Worm (Caenorhabditis elegans) whole organism, L4/young adult: ENCODE data around the gene Y81G3A.6.

Source experiments
- W03F9.2 ChIP-seq: fragments of 150-350 bp; optimal IDR thresholded peaks from 2 replicates; lab custom pipeline; 2014; ENCODE audit warnings: missing biosample characterization, missing genetic modification characterization
- dao-5 ChIP-seq: sonication (generic microtip); optimal IDR thresholded peaks from 2 replicates; lab custom pipeline; 2016; ENCODE audit warnings: missing genotype, missing genetic modification characterization, moderate library complexity, missing compliant biosample characterization
- him-1 ChIP-seq: sonication (generic microtip); optimal IDR thresholded peaks from 2 replicates; lab custom pipeline; 2016; ENCODE audit warnings: missing genotype, missing genetic modification reagents, missing genetic modification characterization, missing compliant biosample characterization

- TF ChIP-seq him-1 (tag; lab: Kevin White, UChicago): no peak
- no peak for TF ChIP-seq dao-5 (tag; lab: Kevin White, UChicago)
- no peak for TF ChIP-seq W03F9.2
These were observed 15.9 kb upstream of the Y81G3A.6 start, which contains the start of gene col-86 for ce11 chrII:13098175-13098574.
